Worm (Caenorhabditis elegans) whole organism, L2 larva: ENCODE results near the gene gad-3.

Experiments
- C34F6.9 ChIP-seq: fragments of 150-350 bp; optimal IDR thresholded peaks from 2 replicates; lab custom pipeline; 2014; ENCODE audit warnings: missing biosample characterization, missing genetic modification characterization
- F13H6.1 ChIP-seq: sonication (generic microtip); optimal IDR thresholded peaks from 2 replicates; lab custom pipeline; 2016; ENCODE audit warnings: missing genetic modification characterization, missing compliant biosample characterization
- R02D3.7 ChIP-seq: fragments of 150-350 bp; optimal IDR thresholded peaks from 2 replicates; lab custom pipeline; 2014; ENCODE audit warnings: missing biosample characterization, missing genetic modification characterization
- Y55F3AM.14 ChIP-seq: fragments of 200-800 bp; sonication (Bioruptor generic); optimal IDR thresholded peaks from 2 replicates; lab custom pipeline; 2018; ENCODE audit warnings: mild to moderate bottlenecking, missing genetic modification characterization, missing compliant biosample characterization
- ZK546.5 ChIP-seq: sonication (generic microtip); optimal IDR thresholded peaks from 2 replicates; lab custom pipeline; 2017; ENCODE audit warnings: missing biosample characterization, missing genetic modification characterization
- alr-1 ChIP-seq: fragments of 150-350 bp; optimal IDR thresholded peaks from 2 replicates; lab custom pipeline; 2014; ENCODE audit warnings: missing biosample characterization, missing genetic modification characterization
- aly-2 ChIP-seq: fragments of 150-350 bp; optimal IDR thresholded peaks from 2 replicates; lab custom pipeline; 2014; ENCODE audit warnings: missing biosample characterization, missing genetic modification characterization
- blmp-1 ChIP-seq: sonication (generic microtip); optimal IDR thresholded peaks from 2 replicates; lab custom pipeline; 2017; ENCODE audit warnings: missing genetic modification characterization, mild to moderate bottlenecking, missing compliant biosample characterization, antibody characterized with exemption, moderate library complexity; ENCODE audit not compliant: insufficient read depth
- ceh-16 ChIP-seq: fragments of 150-350 bp; optimal IDR thresholded peaks from 2 replicates; lab custom pipeline; 2014; ENCODE audit warnings: missing biosample characterization, missing genetic modification characterization
- crh-2 ChIP-seq: sonication (generic microtip); optimal IDR thresholded peaks from 2 replicates; lab custom pipeline; 2017; ENCODE audit warnings: missing biosample characterization, missing genetic modification characterization
- dmd-4 ChIP-seq: sonication (generic microtip); optimal IDR thresholded peaks from 2 replicates; lab custom pipeline; 2017; ENCODE audit warnings: missing biosample characterization, missing genetic modification characterization
- egl-27 ChIP-seq: sonication (generic microtip); optimal IDR thresholded peaks from 3 replicates; lab custom pipeline; 2017; ENCODE audit warnings: missing biosample characterization, missing genetic modification reagents, missing genetic modification characterization
- elt-1 ChIP-seq: fragments of 150-350 bp; optimal IDR thresholded peaks from 2 replicates; lab custom pipeline; 2014; ENCODE audit warnings: missing biosample characterization, missing genetic modification characterization
- elt-3 ChIP-seq: sonication (generic microtip); optimal IDR thresholded peaks from 2 replicates; lab custom pipeline; 2017; ENCODE audit warnings: missing biosample characterization, missing genetic modification characterization
- fos-1 ChIP-seq: fragments of 150-350 bp; optimal IDR thresholded peaks from 2 replicates; lab custom pipeline; 2014; ENCODE audit warnings: missing biosample characterization, missing genetic modification characterization
- lin-11 ChIP-seq: fragments of 150-350 bp; sonication (generic microtip); optimal IDR thresholded peaks from 2 replicates; lab custom pipeline; 2014; ENCODE audit warnings: missing biosample characterization, missing genetic modification characterization, inconsistent platforms, mixed read lengths
- lin-13 ChIP-seq: fragments of 150-350 bp; optimal IDR thresholded peaks from 2 replicates; lab custom pipeline; 2014; ENCODE audit warnings: missing biosample characterization, missing genetic modification reagents, missing genetic modification characterization
- lsy-2 ChIP-seq, 2 experiments: fragments of 150-350 bp in 1 of 2; sonication (generic microtip) in 1 of 2; optimal IDR thresholded peaks; 2 replicates each; lab custom pipeline; 2014 to 2017; ENCODE audit warnings: missing biosample characterization in 2 of 2, missing genetic modification characterization in 2 of 2
- mab-5 ChIP-seq: fragments of 150-350 bp; optimal IDR thresholded peaks from 2 replicates; lab custom pipeline; 2014; ENCODE audit warnings: missing biosample characterization, missing genetic modification characterization
- mbf-1 ChIP-seq: sonication (generic microtip); optimal IDR thresholded peaks from 2 replicates; lab custom pipeline; 2017; ENCODE audit warnings: missing biosample characterization, missing genetic modification characterization
- mdl-1 ChIP-seq, 2 experiments: fragments of 150-350 bp in 1 of 2; sonication (generic microtip) in 1 of 2; optimal IDR thresholded peaks; 2 replicates each; lab custom pipeline; 2017; ENCODE audit warnings: missing biosample characterization in 2 of 2, missing genetic modification characterization in 2 of 2
- nhr-10 ChIP-seq: sonication (generic microtip); optimal IDR thresholded peaks from 2 replicates; lab custom pipeline; 2017; ENCODE audit warnings: missing biosample characterization, missing genetic modification characterization
- nhr-11 ChIP-seq: fragments of 150-350 bp; optimal IDR thresholded peaks from 2 replicates; lab custom pipeline; 2014; ENCODE audit warnings: missing biosample characterization, missing genetic modification characterization
- nhr-12 ChIP-seq: fragments of 150-350 bp; optimal IDR thresholded peaks from 2 replicates; lab custom pipeline; 2014; ENCODE audit warnings: missing biosample characterization, missing genetic modification characterization
- nhr-129 ChIP-seq: fragments of 150-350 bp; optimal IDR thresholded peaks from 2 replicates; lab custom pipeline; 2014; ENCODE audit warnings: missing biosample characterization, missing genetic modification characterization
- nhr-21 ChIP-seq: fragments of 150-350 bp; optimal IDR thresholded peaks from 2 replicates; lab custom pipeline; 2014; ENCODE audit warnings: missing biosample characterization, missing genetic modification characterization
- nhr-23 ChIP-seq: fragments of 150-350 bp; optimal IDR thresholded peaks from 2 replicates; lab custom pipeline; 2014; ENCODE audit warnings: missing biosample characterization, missing genetic modification reagents, missing genetic modification characterization
- nhr-237 ChIP-seq: fragments of 150-350 bp; optimal IDR thresholded peaks from 2 replicates; lab custom pipeline; 2014; ENCODE audit warnings: missing biosample characterization, missing genetic modification characterization
- nhr-25 ChIP-seq: fragments of 150-350 bp; sonication (generic microtip); optimal IDR thresholded peaks from 3 replicates; lab custom pipeline; 2014; ENCODE audit warnings: missing biosample characterization, missing genetic modification characterization
- nhr-6 ChIP-seq: fragments of 150-350 bp; optimal IDR thresholded peaks from 2 replicates; lab custom pipeline; 2014; ENCODE audit warnings: missing biosample characterization, missing genetic modification characterization
- nhr-77 ChIP-seq: fragments of 150-350 bp; optimal IDR thresholded peaks from 2 replicates; lab custom pipeline; 2014; ENCODE audit warnings: missing biosample characterization, missing genetic modification characterization
- peb-1 ChIP-seq: fragments of 150-350 bp; optimal IDR thresholded peaks from 2 replicates; lab custom pipeline; 2014; ENCODE audit warnings: missing biosample characterization, missing genetic modification characterization
- sem-4 ChIP-seq: fragments of 150-350 bp; optimal IDR thresholded peaks from 2 replicates; lab custom pipeline; 2014; ENCODE audit warnings: missing biosample characterization, missing genetic modification reagents, missing genetic modification characterization
- skn-1 ChIP-seq: sonication (generic microtip); optimal IDR thresholded peaks from 2 replicates; lab custom pipeline; 2017; ENCODE audit warnings: missing biosample characterization, missing genetic modification characterization
- sma-3 ChIP-seq: sonication (generic microtip); optimal IDR thresholded peaks from 2 replicates; lab custom pipeline; 2016; ENCODE audit warnings: missing genetic modification reagents, missing genetic modification characterization, missing compliant biosample characterization
- sma-9 ChIP-seq, 2 experiments: fragments of 150-350 bp in 1 of 2; sonication (generic microtip) in 1 of 2; optimal IDR thresholded peaks; 2 replicates each; lab custom pipeline; 2014 to 2016; ENCODE audit warnings: missing genetic modification characterization in 2 of 2, mild to moderate bottlenecking in 1 of 2, missing biosample characterization in 1 of 2, missing compliant biosample characterization in 1 of 2, missing genetic modification reagents in 1 of 2, moderate library complexity in 1 of 2
- snpc-4 ChIP-seq: fragments of 150-350 bp; optimal IDR thresholded peaks from 2 replicates; lab custom pipeline; 2014; ENCODE audit warnings: missing biosample characterization, missing genetic modification characterization
- unc-39 ChIP-seq: fragments of 150-350 bp; optimal IDR thresholded peaks from 2 replicates; lab custom pipeline; 2014; ENCODE audit warnings: missing biosample characterization, missing genetic modification characterization
- unc-55 ChIP-seq: fragments of 150-350 bp; sonication (generic microtip); optimal IDR thresholded peaks from 3 replicates; lab custom pipeline; 2014; ENCODE audit warnings: missing biosample characterization, missing genetic modification reagents, missing genetic modification characterization
- unc-62 ChIP-seq: fragments of 150-350 bp; optimal IDR thresholded peaks from 2 replicates; lab custom pipeline; 2014; ENCODE audit warnings: missing biosample characterization, missing genetic modification reagents, missing genetic modification characterization
- zag-1 ChIP-seq: fragments of 150-350 bp; optimal IDR thresholded peaks from 2 replicates; lab custom pipeline; 2014; ENCODE audit warnings: missing biosample characterization, missing genetic modification characterization
- ztf-1 ChIP-seq: fragments of 200-800 bp; sonication (Bioruptor generic); conservative IDR thresholded peaks from 2 replicates; pipeline ENCODE4 v1.3.6; 2022; ENCODE audit warnings: missing genetic modification characterization, missing compliant biosample characterization
- ztf-11 ChIP-seq: sonication (generic microtip); optimal IDR thresholded peaks from 2 replicates; lab custom pipeline; 2017; ENCODE audit warnings: missing biosample characterization, missing genetic modification characterization

The gad-3 gene

DNA sequence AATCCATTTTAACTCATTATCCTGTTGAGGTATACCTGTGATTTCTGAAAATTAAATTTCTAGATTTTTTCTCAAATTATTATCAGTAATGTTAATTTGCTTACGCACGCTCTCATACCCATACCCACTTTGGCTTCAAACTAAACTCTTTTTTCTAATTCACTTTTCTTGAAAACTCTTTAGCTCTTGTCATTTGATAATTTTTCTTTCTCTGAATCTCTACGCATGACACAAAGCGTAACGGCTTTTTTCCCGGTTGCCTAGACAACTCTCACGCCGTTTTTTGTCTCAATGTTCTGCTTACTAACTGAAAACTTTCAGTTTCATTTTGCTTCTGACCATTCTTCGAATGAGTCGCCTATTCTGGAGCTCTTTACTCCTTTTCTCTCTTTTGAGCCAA, 38.9 kb downstream of the gad-3 start, which contains the start of gene B0222.1:
TSS of gene B0222.1 (plus strand) at position 306 of the 400 bp plus-strand sequence.
- no peak for TF ChIP-seq unc-55
- TF ChIP-seq nhr-25 (tag; lab: Kevin White, UChicago): no peak
- no peak for TF ChIP-seq sma-9 (GFP tag; optimal IDR thresholded peaks at IDR 0.05; lab: Kevin White, UChicago)
- TF ChIP-seq sma-9 (tag; optimal IDR thresholded peaks at IDR 0.05; lab: Kevin White, UChicago): no peak
- TF ChIP-seq crh-2 (tag; lab: Kevin White, UChicago): no peak
- TF ChIP-seq egl-27 (tag; lab: Kevin White, UChicago): no peak
- no peak for TF ChIP-seq nhr-10
- TF ChIP-seq lin-11 (tag; lab: Kevin White, UChicago): peak; percentile 21
- TF ChIP-seq fos-1 (tag; lab: Kevin White, UChicago): no peak
- no peak for TF ChIP-seq elt-1 (tag; lab: Kevin White, UChicago)
- TF ChIP-seq ceh-16 (tag; lab: Kevin White, UChicago): no peak
- TF ChIP-seq nhr-21: no peak
- TF ChIP-seq peb-1 (tag; lab: Kevin White, UChicago): no peak
- no peak for TF ChIP-seq unc-62
- no peak for TF ChIP-seq mab-5
- no peak for TF ChIP-seq sma-3 (GFP tag; lab: Kevin White, UChicago)
- TF ChIP-seq nhr-12 (tag; lab: Kevin White, UChicago): no peak
- peak; percentile 19 for TF ChIP-seq C34F6.9 (tag; lab: Kevin White, UChicago)

DNA sequence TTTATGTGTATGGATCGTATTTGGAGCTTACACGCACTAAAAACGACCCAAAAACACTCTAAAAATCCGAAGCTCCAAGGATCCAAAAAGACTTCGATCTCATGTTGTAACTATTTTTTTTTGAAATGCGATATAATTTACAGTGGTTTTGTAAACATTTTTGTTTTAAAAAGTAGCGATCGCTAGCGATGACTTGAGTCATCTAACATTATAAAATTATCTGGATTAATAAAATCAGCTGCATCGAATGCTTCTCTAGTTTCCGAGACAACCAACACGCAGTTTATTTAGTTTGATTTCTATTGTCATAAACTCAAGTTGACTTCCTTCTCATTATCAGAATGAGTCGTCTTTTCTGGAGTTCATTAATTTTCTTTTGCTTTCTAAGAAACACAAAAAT, 40.8 kb downstream of the gad-3 start, which contains the start of gene F21C10.1:
TSS of gene F21C10.1 (plus strand) at position 301 of the 400 bp plus-strand sequence.
- TF ChIP-seq elt-1 (tag; lab: Kevin White, UChicago) (no peak), unc-62 (no peak), lin-11 (tag; lab: Kevin White, UChicago) (no peak), snpc-4 (tag; lab: Kevin White, UChicago) (no peak), F13H6.1 (no peak), R02D3.7 (no peak), Y55F3AM.14 (GFP tag; lab: Kevin White, UChicago) (no peak), lsy-2 (tag; optimal IDR thresholded peaks at IDR 0.05; lab: Kevin White, UChicago) (no peak), unc-39 (tag; lab: Kevin White, UChicago) (no peak), C34F6.9 (tag; lab: Kevin White, UChicago) (no peak), nhr-77 (no peak), nhr-21 (no peak), nhr-237 (tag; lab: Kevin White, UChicago) (no peak), zag-1 (tag; lab: Kevin White, UChicago) (no peak), ceh-16 (tag; lab: Kevin White, UChicago) (no peak)
- TF ChIP-seq, all 48 proteins: peak for 0

DNA sequence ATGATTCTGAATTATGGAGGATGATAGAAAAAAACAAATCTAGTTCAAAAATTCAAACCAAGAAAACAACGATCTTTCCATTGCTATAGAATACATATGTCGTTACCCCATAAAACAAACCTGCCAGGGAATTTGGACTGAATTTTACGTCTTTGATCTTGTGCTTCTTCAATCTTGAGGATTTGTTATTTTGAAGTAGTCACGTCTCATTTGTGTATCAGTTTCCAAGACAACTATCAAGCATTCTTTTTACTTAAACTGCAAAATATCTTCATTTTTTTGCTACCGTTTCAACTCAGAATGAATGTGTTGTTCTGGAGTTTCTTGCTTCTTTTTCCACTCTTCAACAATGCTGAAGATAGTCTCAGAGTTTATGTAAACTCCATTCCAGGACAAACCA, 42.0 kb downstream of the gad-3 start, which contains the start of gene F21C10.19:
TSS of gene F21C10.19 (plus strand) at position 301 of the 400 bp plus-strand sequence.
- TF ChIP-seq mdl-1 (tag; optimal IDR thresholded peaks at IDR 0.05; lab: Kevin White, UChicago): no peak
- TF ChIP-seq nhr-77: no peak
- no peak for TF ChIP-seq sma-9 (GFP tag; optimal IDR thresholded peaks at IDR 0.05; lab: Kevin White, UChicago)
- no peak for TF ChIP-seq sma-9 (tag; optimal IDR thresholded peaks at IDR 0.05; lab: Kevin White, UChicago)
- TF ChIP-seq nhr-23 (tag; lab: Kevin White, UChicago): no peak
- TF ChIP-seq egl-27 (tag; lab: Kevin White, UChicago): no peak
- no peak for TF ChIP-seq ZK546.5
- TF ChIP-seq mab-5: no peak
- TF ChIP-seq elt-3 (tag; lab: Kevin White, UChicago): no peak
- TF ChIP-seq skn-1 (tag; lab: Kevin White, UChicago): no peak
- no peak for TF ChIP-seq dmd-4 (tag; lab: Kevin White, UChicago)
- no peak for TF ChIP-seq nhr-10
- TF ChIP-seq nhr-12 (tag; lab: Kevin White, UChicago): no peak
- TF ChIP-seq aly-2 (tag; lab: Kevin White, UChicago): no peak
- TF ChIP-seq peb-1 (tag; lab: Kevin White, UChicago): no peak
- TF ChIP-seq nhr-237 (tag; lab: Kevin White, UChicago): no peak
- no peak for TF ChIP-seq unc-62
- TF ChIP-seq nhr-11 (tag; lab: Kevin White, UChicago): no peak
- no peak for TF ChIP-seq blmp-1 (tag; lab: Kevin White, UChicago)
- no peak for TF ChIP-seq sem-4 (tag; lab: Kevin White, UChicago)

DNA sequence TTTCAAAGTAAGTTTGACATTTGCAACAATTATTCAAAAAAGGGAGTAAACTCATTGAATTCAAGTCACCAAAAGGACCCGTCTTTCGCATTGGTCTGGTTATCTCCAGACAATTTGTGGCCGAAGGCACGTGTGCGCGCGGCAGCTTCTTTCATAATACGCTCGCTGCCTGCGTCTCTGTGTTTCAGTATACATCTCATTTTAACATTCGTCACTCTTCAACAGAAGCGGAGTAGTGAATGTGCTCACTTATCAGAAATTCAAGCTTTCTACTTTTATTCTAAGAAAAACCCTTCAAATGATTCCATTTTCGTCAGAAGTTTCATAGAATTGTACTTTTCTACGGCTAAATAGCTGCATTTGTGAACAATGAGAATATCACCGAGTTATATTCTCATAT, 44.2 kb downstream of the gad-3 start:
- TF ChIP-seq unc-55: peak; percentile 75
- TF ChIP-seq nhr-6: peak; percentile 34
- TF ChIP-seq peb-1 (tag; lab: Kevin White, UChicago): no peak
- no peak for TF ChIP-seq ztf-11 (tag; lab: Kevin White, UChicago)
- TF ChIP-seq ztf-1 (GFP tag; lab: Robert Waterston, UW): no peak
- TF ChIP-seq F13H6.1: no peak
- peak; percentile 88 to 89 for TF ChIP-seq mdl-1 (tag; optimal IDR thresholded peaks at IDR 0.05; lab: Kevin White, UChicago)
- no peak for TF ChIP-seq unc-39 (tag; lab: Kevin White, UChicago)
- no peak for TF ChIP-seq R02D3.7
- TF ChIP-seq crh-2 (tag; lab: Kevin White, UChicago): peak; percentile 66
- peak in 1 of 2 experiments; percentile 76 for TF ChIP-seq lsy-2 (tag; optimal IDR thresholded peaks at IDR 0.05; lab: Kevin White, UChicago)
- TF ChIP-seq mbf-1: no peak
- no peak for TF ChIP-seq aly-2 (tag; lab: Kevin White, UChicago)
- TF ChIP-seq lin-13: peak; percentile 45
- no peak for TF ChIP-seq elt-3 (tag; lab: Kevin White, UChicago)
- TF ChIP-seq nhr-129 (tag; lab: Kevin White, UChicago): peak; percentile 62
- peak; percentile 40 for TF ChIP-seq lin-11 (tag; lab: Kevin White, UChicago)
- TF ChIP-seq unc-62: no peak
- no peak for TF ChIP-seq ZK546.5
- TF ChIP-seq alr-1: no peak
- TF ChIP-seq C34F6.9 (tag; lab: Kevin White, UChicago): peak; percentile 87
- TF ChIP-seq sma-3 (GFP tag; lab: Kevin White, UChicago): no peak
- no peak for TF ChIP-seq mab-5
- TF ChIP-seq nhr-21: peak; percentile 75
- TF ChIP-seq nhr-12 (tag; lab: Kevin White, UChicago): no peak
- TF ChIP-seq zag-1 (tag; lab: Kevin White, UChicago): peak; percentile 56
